Worm (Caenorhabditis elegans) whole organism, L3 larva: Measurements from ENCODE around the gene let-716.

Experiments
- R02D3.7 ChIP-seq: fragments of 150-350 bp; optimal IDR thresholded peaks from 2 replicates; lab custom pipeline; 2014; ENCODE audit warnings: missing biosample characterization, missing genetic modification characterization
- ZK546.5 ChIP-seq: sonication (generic microtip); optimal IDR thresholded peaks from 2 replicates; lab custom pipeline; 2017; ENCODE audit warnings: missing biosample characterization, missing genetic modification characterization
- aly-2 ChIP-seq: fragments of 150-350 bp; optimal IDR thresholded peaks from 2 replicates; lab custom pipeline; 2014; ENCODE audit warnings: missing biosample characterization, missing genetic modification characterization
- ama-1 ChIP-seq: fragments of 150-350 bp; optimal IDR thresholded peaks from 2 replicates; lab custom pipeline; 2018
- ceh-16 ChIP-seq: sonication (generic microtip); optimal IDR thresholded peaks from 2 replicates; lab custom pipeline; 2017; ENCODE audit warnings: missing biosample characterization, missing genetic modification characterization
- ceh-28 ChIP-seq: fragments of 150-350 bp; optimal IDR thresholded peaks from 2 replicates; lab custom pipeline; 2014; ENCODE audit warnings: missing biosample characterization, missing genetic modification reagents, missing genetic modification characterization
- ceh-82 ChIP-seq: fragments of 150-350 bp; optimal IDR thresholded peaks from 2 replicates; lab custom pipeline; 2014; ENCODE audit warnings: missing biosample characterization, missing genetic modification characterization
- ceh-9 ChIP-seq: sonication (generic microtip); optimal IDR thresholded peaks from 2 replicates; lab custom pipeline; 2018; ENCODE audit warnings: missing biosample characterization, missing genetic modification characterization
- daf-12 ChIP-seq: fragments of 150-350 bp; optimal IDR thresholded peaks from 2 replicates; lab custom pipeline; 2014; ENCODE audit warnings: missing biosample characterization, missing genetic modification reagents, missing genetic modification characterization
- egl-27 ChIP-seq: sonication (generic microtip); optimal IDR thresholded peaks from 4 replicates; lab custom pipeline; 2017; ENCODE audit warnings: missing biosample characterization, missing genetic modification reagents, missing genetic modification characterization
- egl-5 ChIP-seq: fragments of 150-350 bp; optimal IDR thresholded peaks from 2 replicates; lab custom pipeline; 2017; ENCODE audit warnings: missing biosample characterization, missing genetic modification reagents, missing genetic modification characterization, inconsistent platforms
- elt-1 ChIP-seq: fragments of 150-350 bp; optimal IDR thresholded peaks from 2 replicates; lab custom pipeline; 2014; ENCODE audit warnings: missing biosample characterization, missing genetic modification characterization
- elt-2 ChIP-seq: sonication (generic microtip); optimal IDR thresholded peaks from 2 replicates; lab custom pipeline; 2016; ENCODE audit warnings: missing genetic modification reagents, mild to moderate bottlenecking, missing genetic modification characterization, missing compliant biosample characterization
- elt-3 ChIP-seq, 3 experiments: fragments of 150-350 bp in 1 of 3; sonication (generic microtip) in 2 of 3; optimal IDR thresholded peaks; 2 replicates in 2 of 3; 4 replicates in 1 of 3; lab custom pipeline; 2014 to 2017; ENCODE audit warnings: missing biosample characterization in 3 of 3, missing genetic modification characterization in 3 of 3
- eor-1 ChIP-seq, 2 experiments: fragments of 150-350 bp; optimal IDR thresholded peaks; 2 replicates each; lab custom pipeline; 2014 to 2018; ENCODE audit warnings: missing biosample characterization in 2 of 2, missing genetic modification characterization in 2 of 2
- fkh-10 ChIP-seq: sonication (generic microtip); optimal IDR thresholded peaks from 2 replicates; lab custom pipeline; 2017; ENCODE audit warnings: missing biosample characterization, missing genetic modification reagents, missing genetic modification characterization
- fkh-2 ChIP-seq: fragments of 150-350 bp; optimal IDR thresholded peaks from 2 replicates; lab custom pipeline; 2014; ENCODE audit warnings: missing biosample characterization, missing genetic modification reagents, missing genetic modification characterization
- fos-1 ChIP-seq: fragments of 150-350 bp; optimal IDR thresholded peaks from 2 replicates; lab custom pipeline; 2014; ENCODE audit warnings: missing biosample characterization, missing genetic modification characterization
- hmg-11 ChIP-seq: sonication (generic microtip); optimal IDR thresholded peaks from 2 replicates; lab custom pipeline; 2016; ENCODE audit warnings: missing genetic modification characterization, missing compliant biosample characterization
- jun-1 ChIP-seq: fragments of 150-350 bp; optimal IDR thresholded peaks from 2 replicates; lab custom pipeline; 2014; ENCODE audit warnings: missing biosample characterization, missing genetic modification reagents, missing genetic modification characterization
- lin-15B ChIP-seq: fragments of 150-350 bp; optimal IDR thresholded peaks from 2 replicates; lab custom pipeline; 2014; ENCODE audit warnings: missing biosample characterization, missing genetic modification characterization
- lin-39 ChIP-seq: fragments of 150-350 bp; optimal IDR thresholded peaks from 2 replicates; lab custom pipeline; 2018; ENCODE audit warnings: missing biosample characterization, missing genetic modification reagents, missing genetic modification characterization
- lsy-12 ChIP-seq: sonication (generic microtip); optimal IDR thresholded peaks from 2 replicates; lab custom pipeline; 2016; ENCODE audit warnings: mild to moderate bottlenecking, missing genetic modification characterization, missing compliant biosample characterization
- mdl-1 ChIP-seq: fragments of 150-350 bp; optimal IDR thresholded peaks from 2 replicates; lab custom pipeline; 2014; ENCODE audit warnings: missing biosample characterization, missing genetic modification characterization
- mml-1 ChIP-seq: fragments of 150-350 bp; sonication (generic microtip); optimal IDR thresholded peaks from 3 replicates; lab custom pipeline; 2014; ENCODE audit warnings: missing biosample characterization, missing genetic modification characterization
- nfya-1 ChIP-seq: sonication (generic microtip); optimal IDR thresholded peaks from 2 replicates; lab custom pipeline; 2017; ENCODE audit warnings: missing genetic modification characterization, mild to moderate bottlenecking, missing compliant biosample characterization, antibody characterized with exemption, moderate library complexity; ENCODE audit not compliant: insufficient read depth
- nhr-11 ChIP-seq: fragments of 150-350 bp; optimal IDR thresholded peaks from 2 replicates; lab custom pipeline; 2014; ENCODE audit warnings: missing biosample characterization, missing genetic modification characterization
- nhr-12 ChIP-seq: fragments of 150-350 bp; optimal IDR thresholded peaks from 2 replicates; lab custom pipeline; 2014; ENCODE audit warnings: missing biosample characterization, missing genetic modification characterization
- nhr-23 ChIP-seq: fragments of 150-350 bp; optimal IDR thresholded peaks from 2 replicates; lab custom pipeline; 2014; ENCODE audit warnings: missing biosample characterization, missing genetic modification reagents, missing genetic modification characterization
- nhr-237 ChIP-seq: fragments of 150-350 bp; optimal IDR thresholded peaks from 2 replicates; lab custom pipeline; 2014; ENCODE audit warnings: missing biosample characterization, missing genetic modification characterization
- nhr-25 ChIP-seq: sonication (generic microtip); optimal IDR thresholded peaks from 2 replicates; lab custom pipeline; 2017; ENCODE audit warnings: missing biosample characterization, missing genetic modification characterization
- nhr-28 ChIP-seq: fragments of 150-350 bp; optimal IDR thresholded peaks from 2 replicates; lab custom pipeline; 2014; ENCODE audit warnings: missing biosample characterization, missing genetic modification characterization
- nhr-43 ChIP-seq: sonication (generic microtip); optimal IDR thresholded peaks from 2 replicates; lab custom pipeline; 2016; ENCODE audit warnings: mild to moderate bottlenecking, missing genetic modification characterization, missing compliant biosample characterization; ENCODE audit not compliant: poor library complexity, severe bottlenecking
- nhr-67 ChIP-seq: fragments of 150-350 bp; optimal IDR thresholded peaks from 2 replicates; lab custom pipeline; 2014; ENCODE audit warnings: missing biosample characterization, missing genetic modification characterization
- nhr-76 ChIP-seq: fragments of 150-350 bp; sonication (generic microtip); optimal IDR thresholded peaks from 5 replicates; lab custom pipeline; 2014; ENCODE audit warnings: missing biosample characterization, missing genetic modification characterization
- nhr-77 ChIP-seq: fragments of 150-350 bp; optimal IDR thresholded peaks from 2 replicates; lab custom pipeline; 2014; ENCODE audit warnings: missing biosample characterization, missing genetic modification characterization
- pha-4 ChIP-seq: fragments of 150-350 bp; optimal IDR thresholded peaks from 2 replicates; lab custom pipeline; 2014; ENCODE audit warnings: missing biosample characterization, missing genetic modification reagents, missing genetic modification characterization
- pqm-1 ChIP-seq: fragments of 150-350 bp; optimal IDR thresholded peaks from 2 replicates; lab custom pipeline; 2017; ENCODE audit warnings: missing biosample characterization, missing genetic modification characterization, inconsistent platforms
- sea-2 ChIP-seq: fragments of 150-350 bp; sonication (generic microtip); optimal IDR thresholded peaks from 4 replicates; lab custom pipeline; 2014; ENCODE audit warnings: missing biosample characterization, missing genetic modification reagents, missing genetic modification characterization
- skn-1 ChIP-seq: fragments of 150-350 bp; optimal IDR thresholded peaks from 2 replicates; lab custom pipeline; 2014; ENCODE audit warnings: missing biosample characterization, missing genetic modification characterization
- snpc-4 ChIP-seq: fragments of 150-350 bp; optimal IDR thresholded peaks from 2 replicates; lab custom pipeline; 2014; ENCODE audit warnings: missing biosample characterization, missing genetic modification characterization
- tbx-2 ChIP-seq: sonication (generic microtip); optimal IDR thresholded peaks from 2 replicates; lab custom pipeline; 2016; ENCODE audit warnings: mild to moderate bottlenecking, missing genetic modification characterization, missing compliant biosample characterization
- unc-39 ChIP-seq: sonication (generic microtip); optimal IDR thresholded peaks from 4 replicates; lab custom pipeline; 2017; ENCODE audit warnings: missing biosample characterization, missing genetic modification characterization
- unc-62 ChIP-seq: fragments of 150-350 bp; sonication (generic microtip); optimal IDR thresholded peaks from 4 replicates; lab custom pipeline; 2014; ENCODE audit warnings: missing biosample characterization, missing genetic modification reagents, missing genetic modification characterization
- zag-1 ChIP-seq: fragments of 150-350 bp; optimal IDR thresholded peaks from 2 replicates; lab custom pipeline; 2014; ENCODE audit warnings: missing biosample characterization, missing genetic modification characterization
- ztf-11 ChIP-seq: fragments of 150-350 bp; optimal IDR thresholded peaks from 2 replicates; lab custom pipeline; 2014; ENCODE audit warnings: missing biosample characterization, missing genetic modification characterization
- ztf-4 ChIP-seq: fragments of 150-350 bp; optimal IDR thresholded peaks from 2 replicates; lab custom pipeline; 2014; ENCODE audit warnings: missing biosample characterization, missing genetic modification characterization

The let-716 gene

ce11 chrIII:6420995-6421404 lies 37.6 kb downstream of the let-716 start:
- TF ChIP-seq skn-1 (tag; lab: Kevin White, UChicago) (peak; percentile 76), pha-4 (tag; lab: Kevin White, UChicago) (peak; percentile 60), egl-27 (tag; lab: Kevin White, UChicago) (peak; percentile 63), nhr-43 (tag; lab: Kevin White, UChicago) (peak; percentile 96), elt-2 (tag; lab: Kevin White, UChicago) (peak; percentile 92), nhr-11 (tag; lab: Kevin White, UChicago) (peak; percentile 30), ceh-9 (no peak), unc-62 (GFP tag; lab: Kevin White, UChicago) (peak; percentile 53), daf-12 (tag; lab: Kevin White, UChicago) (no peak), eor-1 (tag; optimal IDR thresholded peaks at IDR 0.05; lab: Kevin White, UChicago) (peak in 1 of 2 experiments; percentile 21), jun-1 (tag; lab: Kevin White, UChicago) (peak; percentile 88), ztf-11 (tag; lab: Kevin White, UChicago) (no peak), ceh-16 (no peak), nhr-67 (tag; lab: Kevin White, UChicago) (no peak), lin-15B (tag; lab: Kevin White, UChicago) (peak; percentile 50), nhr-76 (tag; lab: Kevin White, UChicago) (no peak), snpc-4 (peak; percentile 35), ceh-28 (tag; lab: Kevin White, UChicago) (peak; percentile 68), nhr-237 (tag; lab: Kevin White, UChicago) (no peak), mml-1 (no peak), lsy-12 (peak; percentile 88), zag-1 (tag; lab: Kevin White, UChicago) (no peak), tbx-2 (tag; lab: Kevin White, UChicago) (peak; percentile 79), pqm-1 (tag; lab: Kevin White, UChicago) (peak; percentile 67), fkh-10 (GFP tag; lab: Kevin White, UChicago) (no peak), nhr-12 (no peak), elt-1 (tag; lab: Kevin White, UChicago) (peak; percentile 9), elt-3 (tag; optimal IDR thresholded peaks at IDR 0.05; lab: Kevin White, UChicago) (peak in 2 of 3 experiments; percentile 19 to 34), aly-2 (tag; lab: Kevin White, UChicago) (no peak), R02D3.7 (tag; lab: Kevin White, UChicago) (peak; percentile 65), ama-1 (lab: Kevin White, UChicago) (peak; percentile 75), nhr-28 (tag; lab: Kevin White, UChicago) (no peak), fos-1 (no peak), mdl-1 (tag; lab: Kevin White, UChicago) (peak; percentile 95), ZK546.5 (tag; lab: Kevin White, UChicago) (no peak), ztf-4 (tag; lab: Kevin White, UChicago) (no peak), lin-39 (tag; lab: Kevin White, UChicago) (peak; percentile 79), nfya-1 (tag; lab: Kevin White, UChicago) (peak; percentile 78), egl-5 (tag; lab: Kevin White, UChicago) (no peak), fkh-2 (no peak), nhr-25 (tag; lab: Kevin White, UChicago) (peak; percentile 92), unc-39 (tag; lab: Kevin White, UChicago) (no peak), nhr-77 (tag; lab: Kevin White, UChicago) (peak; percentile 30), hmg-11 (tag; lab: Kevin White, UChicago) (peak; percentile 66), nhr-23 (tag; lab: Kevin White, UChicago) (peak; percentile 97), sea-2 (no peak), ceh-82 (tag; lab: Kevin White, UChicago) (peak; percentile 22)
